Worm (Caenorhabditis elegans) whole organism, L4 larva: ENCODE data around the gene dars-1.

ENCODE experiments used
- ceh-28 ChIP-seq: fragments of 150-350 bp; optimal IDR thresholded peaks from 2 replicates; lab custom pipeline; 2014; ENCODE audit warnings: missing biosample characterization, missing genetic modification reagents, missing genetic modification characterization
- nhr-28 ChIP-seq: fragments of 150-350 bp; optimal IDR thresholded peaks from 2 replicates; lab custom pipeline; 2014; ENCODE audit warnings: missing biosample characterization, missing genetic modification characterization

DNA sequence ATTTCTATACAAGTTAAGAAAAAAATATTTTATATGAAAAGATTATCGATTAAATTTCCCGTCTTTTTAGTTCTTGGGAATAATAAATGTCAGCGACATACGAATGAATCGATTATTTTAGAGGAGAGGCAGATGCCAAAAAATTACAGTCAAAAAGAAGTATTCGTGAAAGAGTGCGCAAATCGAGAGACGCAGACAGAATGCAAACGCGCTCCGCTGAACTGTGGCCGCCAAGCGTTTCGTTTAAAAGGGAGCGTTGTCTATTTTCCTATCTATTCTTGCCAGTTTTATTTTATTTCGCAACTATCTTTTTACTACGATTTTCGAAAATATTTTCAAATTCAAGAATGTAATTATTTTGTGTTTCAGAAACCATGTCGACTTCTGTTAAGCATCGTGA lies 23.9 kb downstream of the dars-1 start, which contains the start of gene baf-1:
- TF ChIP-seq nhr-28 (tag; lab: Kevin White, UChicago) (peak; percentile 34), ceh-28 (tag; lab: Kevin White, UChicago) (peak; percentile 11)
